Fruit fly (Drosophila melanogaster) whole organism, embryonic: Measurements from ENCODE around the gene IntS10.

Source experiments
- CG11247 ChIP-seq: fragments of 200-800 bp; sonication (Bioruptor generic); IDR thresholded peaks from 2 replicates; pipeline ENCODE4 v1.3.6; 2022; ENCODE audit warnings: missing biosample characterization, missing genetic modification characterization
- CG13287 ChIP-seq: fragments of 200-800 bp; sonication (Bioruptor generic); IDR thresholded peaks from 2 replicates; pipeline ENCODE4 v1.3.6; 2022; ENCODE audit warnings: missing biosample characterization, missing genetic modification characterization; ENCODE audit not compliant: partially characterized antibody
- CG15011 ChIP-seq: fragments of 200-800 bp; sonication (Bioruptor generic); optimal IDR thresholded peaks from 3 replicates; lab custom pipeline; 2018; ENCODE audit warnings: missing biosample characterization, mild to moderate bottlenecking, missing genetic modification characterization
- CG15269 ChIP-seq: fragments of 200-800 bp; sonication (Bioruptor generic); optimal IDR thresholded peaks from 2 replicates; lab custom pipeline; 2018; ENCODE audit warnings: missing biosample characterization, mild to moderate bottlenecking, missing genetic modification characterization, moderate library complexity
- CG16779 ChIP-seq: fragments of 200-800 bp; sonication (Bioruptor generic); IDR thresholded peaks from 2 replicates; pipeline ENCODE4 v1.3.6; 2022; ENCODE audit warnings: missing biosample characterization, missing genetic modification characterization
- CG16813 ChIP-seq: fragments of 200-800 bp; sonication (Bioruptor generic); IDR thresholded peaks from 3 replicates; pipeline ENCODE4 v1.3.6; 2022; ENCODE audit warnings: missing biosample characterization, missing genetic modification characterization; ENCODE audit not compliant: partially characterized antibody
- CG17612 ChIP-seq: fragments of 200-800 bp; sonication (Bioruptor generic); IDR thresholded peaks from 2 replicates; pipeline ENCODE4 v1.3.6; 2022; ENCODE audit warnings: missing biosample characterization, missing genetic modification characterization
- CG1832 ChIP-seq: fragments of 200-800 bp; sonication (Bioruptor generic); optimal IDR thresholded peaks from 2 replicates; lab custom pipeline; 2017; ENCODE audit warnings: missing biosample characterization, mild to moderate bottlenecking, missing genetic modification characterization, inconsistent platforms
- CG2678 ChIP-seq: fragments of 200-800 bp; sonication (Bioruptor generic); optimal IDR thresholded peaks from 3 replicates; lab custom pipeline; 2019; ENCODE audit warnings: missing biosample characterization, mild to moderate bottlenecking, missing genetic modification characterization, moderate library complexity
- CG30403 ChIP-seq: fragments of 200-800 bp; sonication (Bioruptor generic); optimal IDR thresholded peaks from 3 replicates; lab custom pipeline; 2016; ENCODE audit warnings: missing biosample characterization, missing genetic modification characterization
- CG4424 ChIP-seq: fragments of 200-800 bp; sonication (Bioruptor generic); optimal IDR thresholded peaks from 3 replicates; lab custom pipeline; 2016; ENCODE audit warnings: missing biosample characterization, missing genetic modification characterization
- CG4617 ChIP-seq: fragments of 200-800 bp; sonication (Bioruptor generic); optimal IDR thresholded peaks from 3 replicates; lab custom pipeline; 2016; ENCODE audit warnings: missing biosample characterization, missing genetic modification characterization, borderline replicate concordance
- CG6175 ChIP-seq: fragments of 200-800 bp; sonication (Bioruptor generic); IDR thresholded peaks from 3 replicates; pipeline ENCODE4 v1.3.6; 2022; ENCODE audit warnings: missing biosample characterization, missing genetic modification characterization
- CG6791 ChIP-seq: fragments of 200-800 bp; sonication (Bioruptor generic); IDR thresholded peaks from 3 replicates; pipeline ENCODE4 v1.3.6; 2022; ENCODE audit warnings: missing biosample characterization, missing genetic modification characterization; ENCODE audit not compliant: partially characterized antibody
- CG7786 ChIP-seq: fragments of 200-800 bp; sonication (Bioruptor generic); optimal IDR thresholded peaks from 2 replicates; lab custom pipeline; 2016; ENCODE audit warnings: missing biosample characterization, missing genetic modification characterization
- CG8388 ChIP-seq: fragments of 200-800 bp; sonication (Bioruptor generic); optimal IDR thresholded peaks from 2 replicates; lab custom pipeline; 2019; ENCODE audit warnings: missing biosample characterization, mild to moderate bottlenecking, missing genetic modification characterization, moderate library complexity
- CG9727 ChIP-seq: fragments of 200-800 bp; sonication (Bioruptor generic); optimal IDR thresholded peaks from 3 replicates; lab custom pipeline; 2017; ENCODE audit warnings: missing biosample characterization, mild to moderate bottlenecking, missing genetic modification characterization
- D19B ChIP-seq: fragments of 200-800 bp; sonication (Bioruptor generic); optimal IDR thresholded peaks from 2 replicates; lab custom pipeline; 2017; ENCODE audit warnings: missing biosample characterization, mild to moderate bottlenecking, missing genetic modification characterization
- Dbx ChIP-seq: fragments of 200-800 bp; sonication (Bioruptor generic); IDR thresholded peaks from 3 replicates; pipeline ENCODE4 v1.3.6; 2022; ENCODE audit warnings: missing biosample characterization, missing genetic modification characterization
- ERR ChIP-seq: fragments of 200-800 bp; sonication (Bioruptor generic); optimal IDR thresholded peaks from 2 replicates; lab custom pipeline; 2016; ENCODE audit warnings: missing biosample characterization, missing genetic modification characterization
- Fer1 ChIP-seq: fragments of 200-800 bp; sonication (Bioruptor generic); optimal IDR thresholded peaks from 2 replicates; lab custom pipeline; 2017; ENCODE audit warnings: missing biosample characterization, mild to moderate bottlenecking, missing genetic modification characterization
- H2.0 ChIP-seq: fragments of 200-800 bp; sonication (Bioruptor generic); IDR thresholded peaks from 2 replicates; pipeline ENCODE4 v1.3.6; 2022; ENCODE audit warnings: missing biosample characterization, missing genetic modification characterization
- Hr51 ChIP-seq, 2 experiments: fragments of 200-800 bp; sonication (Bioruptor generic); optimal IDR thresholded peaks; 2 replicates in 1 of 2; 3 replicates in 1 of 2; lab custom pipeline; 2016 to 2018; ENCODE audit warnings: missing biosample characterization in 2 of 2, missing genetic modification characterization in 2 of 2, mild to moderate bottlenecking in 1 of 2, moderate library complexity in 1 of 2
- Med ChIP-seq: fragments of 200-800 bp; sonication (Bioruptor generic); peaks from one replicate; lab custom pipeline; 2016; ENCODE audit warnings: missing biosample characterization, missing genetic modification characterization, mild to moderate bottlenecking, inconsistent platforms, moderate library complexity
- Mrtf ChIP-seq: fragments of 200-800 bp; sonication (Bioruptor generic); IDR thresholded peaks from 3 replicates; pipeline ENCODE4 v1.3.6; 2022; ENCODE audit warnings: missing biosample characterization, missing genetic modification characterization
- NFAT ChIP-seq: fragments of 200-800 bp; sonication (Bioruptor generic); IDR thresholded peaks from 2 replicates; pipeline ENCODE4 v1.3.6; 2022; ENCODE audit warnings: missing biosample characterization, missing genetic modification characterization
- Nf-YA ChIP-seq: fragments of 200-800 bp; sonication (Bioruptor generic); IDR thresholded peaks from 2 replicates; pipeline ENCODE4 v1.3.6; 2022; ENCODE audit warnings: missing biosample characterization, missing genetic modification characterization
- Ptx1 ChIP-seq: fragments of 200-800 bp; sonication (Bioruptor generic); IDR thresholded peaks from 2 replicates; pipeline ENCODE4 v1.3.6; 2022; ENCODE audit warnings: missing biosample characterization, missing genetic modification characterization
- Rfx ChIP-seq: fragments of 200-800 bp; sonication (Bioruptor generic); IDR thresholded peaks from 2 replicates; pipeline ENCODE4 v1.3.6; 2022; ENCODE audit warnings: missing biosample characterization, missing genetic modification characterization
- Sox102F ChIP-seq: fragments of 200-800 bp; sonication (Bioruptor generic); optimal IDR thresholded peaks from 2 replicates; lab custom pipeline; 2018; ENCODE audit warnings: missing biosample characterization, mild to moderate bottlenecking, missing genetic modification characterization, moderate library complexity
- az2 ChIP-seq: fragments of 200-800 bp; sonication (Bioruptor generic); optimal IDR thresholded peaks from 3 replicates; lab custom pipeline; 2016; ENCODE audit warnings: missing biosample characterization, missing genetic modification characterization
- chif ChIP-seq, 2 experiments: fragments of 200-800 bp; sonication (Bioruptor generic); optimal IDR thresholded peaks; 3 replicates each; lab custom pipeline; 2016; ENCODE audit warnings: missing biosample characterization in 2 of 2, missing genetic modification characterization in 2 of 2
- dimm ChIP-seq: fragments of 200-800 bp; sonication (Bioruptor generic); IDR thresholded peaks from 2 replicates; pipeline ENCODE4 v1.3.6; 2022; ENCODE audit warnings: missing biosample characterization, missing genetic modification characterization
- dysf ChIP-seq: fragments of 200-800 bp; sonication (Bioruptor generic); IDR thresholded peaks from 3 replicates; pipeline ENCODE4 v1.3.6; 2022; ENCODE audit warnings: missing biosample characterization, missing genetic modification characterization
- gem ChIP-seq: fragments of 200-800 bp; sonication (Bioruptor generic); optimal IDR thresholded peaks from 2 replicates; lab custom pipeline; 2019; ENCODE audit warnings: missing biosample characterization, mild to moderate bottlenecking, missing genetic modification characterization, moderate library complexity
- grau ChIP-seq: fragments of 200-800 bp; optimal IDR thresholded peaks from 3 replicates; lab custom pipeline; 2019; ENCODE audit warnings: missing biosample characterization, mild to moderate bottlenecking, missing genetic modification characterization, moderate library complexity
- grn ChIP-seq: fragments of 200-800 bp; sonication (Bioruptor generic); optimal IDR thresholded peaks from 3 replicates; lab custom pipeline; 2017; ENCODE audit warnings: missing biosample characterization, missing genetic modification characterization
- hbn ChIP-seq: fragments of 200-800 bp; sonication (Bioruptor generic); IDR thresholded peaks from 2 replicates; pipeline ENCODE4 v1.3.6; 2022; ENCODE audit warnings: missing biosample characterization, missing genetic modification characterization; ENCODE audit not compliant: partially characterized antibody
- lab ChIP-seq: fragments of 200-800 bp; sonication (Bioruptor generic); optimal IDR thresholded peaks from 3 replicates; lab custom pipeline; 2017; ENCODE audit warnings: missing biosample characterization, missing genetic modification characterization, mild to moderate bottlenecking, moderate library complexity, missing genetic modification reagents
- lov ChIP-seq, 2 experiments: fragments of 200-800 bp in 1 of 2; fragments of >200 bp in 1 of 2; sonication (Bioruptor generic) in 1 of 2; IDR thresholded peaks in 1 of 2; optimal IDR thresholded peaks in 1 of 2; 2 replicates in 1 of 2; 3 replicates in 1 of 2; pipeline versions ENCODE4 v1.3.6 to Lab custom; 2017 to 2022; ENCODE audit warnings: missing biosample characterization in 1 of 2, missing genetic modification characterization in 1 of 2
- onecut ChIP-seq: fragments of 200-800 bp; sonication (Bioruptor generic); IDR thresholded peaks from 2 replicates; pipeline ENCODE4 v1.3.6; 2022; ENCODE audit warnings: missing biosample characterization, missing genetic modification characterization
- pb ChIP-seq: fragments of 200-800 bp; sonication (Bioruptor generic); optimal IDR thresholded peaks from 3 replicates; lab custom pipeline; 2016; ENCODE audit warnings: missing biosample characterization, missing genetic modification characterization
- ro ChIP-seq: fragments of 200-800 bp; sonication (Bioruptor generic); IDR thresholded peaks from 2 replicates; pipeline ENCODE4 v1.3.6; 2022; ENCODE audit warnings: missing biosample characterization, missing genetic modification characterization
- sens ChIP-seq: fragments of 200-800 bp; sonication (Bioruptor generic); peaks from one replicate; lab custom pipeline; 2016; ENCODE audit warnings: missing biosample characterization, missing genetic modification characterization
- ssp ChIP-seq: fragments of 200-800 bp; sonication (Bioruptor generic); IDR thresholded peaks from 2 replicates; pipeline ENCODE4 v1.3.6; 2022; ENCODE audit warnings: missing biosample characterization, missing genetic modification characterization
- unpg ChIP-seq: fragments of 200-800 bp; sonication (Bioruptor generic); optimal IDR thresholded peaks from 3 replicates; lab custom pipeline; 2018; ENCODE audit warnings: missing biosample characterization, mild to moderate bottlenecking, missing genetic modification characterization, moderate library complexity
- wdn ChIP-seq: fragments of 200-800 bp; sonication (Bioruptor generic); IDR thresholded peaks from 2 replicates; pipeline ENCODE4 v1.3.6; 2022; ENCODE audit warnings: missing biosample characterization, missing genetic modification characterization
- zfh1 ChIP-seq: fragments of 200-800 bp; sonication (Bioruptor generic); IDR thresholded peaks from 3 replicates; pipeline ENCODE4 v1.3.6; 2022; ENCODE audit warnings: missing biosample characterization, missing genetic modification characterization

IntS10 gene

dm6 chr3L:3791043-3791682 is 15.3 kb upstream of the IntS10 start (continued):
- TF ChIP-seq gem (peak; percentile 50), H2.0 (0 out of 2 replicates have a peak, but pooled peaks have one; percentile 25), dimm (GFP tag; lab: Robert Waterston, UW) (0 out of 2 replicates have a peak, but pooled peaks have one; percentile 22), sens (GFP tag; lab: Kevin White, UChicago) (peak; percentile 76), Ptx1 (GFP tag; lab: Robert Waterston, UW) (peak; percentile 7; the same call in 1 of the 2 replicates), pb (GFP tag; lab: Kevin White, UChicago) (no peak), CG4617 (no peak), CG11247 (GFP tag; lab: Robert Waterston, UW) (0 out of 2 replicates have a peak, but pooled peaks have one; percentile 34), CG9727 (GFP tag; lab: Kevin White, UChicago) (peak; percentile 12), CG16779 (GFP tag; lab: Robert Waterston, UW) (0 out of 2 replicates have a peak, but pooled peaks have one; percentile 36), Rfx (GFP tag; lab: Robert Waterston, UW) (peak; percentile 42), grn (no peak), Sox102F (GFP tag; lab: Kevin White, UChicago) (peak; percentile 15), zfh1 (GFP tag; lab: Robert Waterston, UW) (peak; percentile 54; the same call in 1 of the 3 replicates), Med (peak; percentile 45), Hr51 (GFP tag; optimal IDR thresholded peaks at IDR 0.05; lab: Kevin White, UChicago) (peak in 1 of 2 experiments; percentile 8), CG2678 (tag; lab: Kevin White, UChicago) (no peak), lov (optimal IDR thresholded peaks at IDR 0.05; lab: Kevin White, UChicago) (no peak), lov (GFP tag; IDR thresholded peaks at IDR 0.05; lab: Robert Waterston, UW) (0 out of 3 replicates have a peak, but pooled peaks have one; percentile 29), CG6175 (0 out of 3 replicates have a peak, but pooled peaks have one; percentile 18), CG30403 (peak; percentile 23), Nf-YA (GFP tag; lab: Robert Waterston, UW) (0 out of 2 replicates have a peak, but pooled peaks have one; percentile 25), CG7786 (no peak), unpg (GFP tag; lab: Kevin White, UChicago) (peak; percentile 12), CG4424 (GFP tag; lab: Kevin White, UChicago) (peak; percentile 31), CG8388 (peak; percentile 38), grau (tag; lab: Kevin White, UChicago) (peak; percentile 46), dysf (GFP tag; lab: Robert Waterston, UW) (peak; percentile 52), CG6791 (GFP tag; lab: Robert Waterston, UW) (0 out of 3 replicates have a peak, but pooled peaks have one; percentile 20), CG15269 (no peak), wdn (no peak), Dbx (GFP tag; lab: Robert Waterston, UW) (0 out of 3 replicates have a peak, but pooled peaks have one; percentile 32), Mrtf (GFP tag; lab: Robert Waterston, UW) (0 out of 3 replicates have a peak, but pooled peaks have one; percentile 42), CG17612 (GFP tag; lab: Robert Waterston, UW) (no peak), chif (GFP tag; optimal IDR thresholded peaks at IDR 0.05; lab: Kevin White, UChicago) (peak in 1 of 2 experiments; percentile 7), CG15011 (GFP tag; lab: Kevin White, UChicago) (no peak), NFAT (GFP tag; lab: Robert Waterston, UW) (peak; percentile 56; the same call in 1 of the 2 replicates)
- TF ChIP-seq, all 482 proteins: peak for 40

- TF ChIP-seq CG1832 (GFP tag; lab: Kevin White, UChicago) (no peak), ssp (GFP tag; lab: Robert Waterston, UW) (0 out of 2 replicates have a peak, but pooled peaks have one; percentile 4), sens (GFP tag; lab: Kevin White, UChicago) (no peak), gem (peak; percentile 22), onecut (GFP tag; lab: Robert Waterston, UW) (peak; percentile 18; the same call in 1 of the 2 replicates), unpg (GFP tag; lab: Kevin White, UChicago) (peak; percentile 1), ro (GFP tag; lab: Robert Waterston, UW) (no peak), CG16813 (GFP tag; lab: Robert Waterston, UW) (no peak), Fer1 (GFP tag; lab: Kevin White, UChicago) (no peak), lab (peak; percentile 4), Ptx1 (GFP tag; lab: Robert Waterston, UW) (no peak), hbn (GFP tag; lab: Robert Waterston, UW) (no peak), az2 (GFP tag; lab: Kevin White, UChicago) (no peak), CG13287 (GFP tag; lab: Robert Waterston, UW) (no peak), D19B (GFP tag; lab: Kevin White, UChicago) (no peak), ERR (no peak), Sox102F (GFP tag; lab: Kevin White, UChicago) (peak; percentile 37)
Measured at dm6 chr3L:3797681-3798080, 8.8 kb upstream of the IntS10 start.
